Worm (Caenorhabditis elegans): ENCODE results near the gene grl-6.

grl-6 gene

DNA sequence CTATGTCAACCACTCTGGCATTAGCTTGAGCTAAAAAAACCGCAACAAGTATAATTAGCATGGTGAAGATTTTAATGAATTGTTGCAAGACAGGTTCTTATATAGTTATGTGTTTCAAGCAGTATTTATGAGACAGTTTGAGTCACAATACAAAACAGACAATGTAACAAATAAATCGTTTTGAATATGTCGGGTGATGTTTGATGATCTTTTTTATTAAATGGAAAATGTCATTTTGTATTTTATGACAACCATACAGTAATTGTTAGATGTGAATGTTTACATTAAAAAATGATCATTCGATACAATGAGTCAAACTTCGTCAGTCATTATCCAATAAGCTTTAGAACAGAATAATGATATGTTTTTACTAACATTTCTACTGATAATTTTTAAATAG, 7.4 kb downstream of the grl-6 start, which contains the start of gene K10C2.7:
Gene K10C2.7 (minus strand): TSS at position 101 of the 400 bp plus-strand sequence.
- TF ChIP-seq tab-1 (GFP tag; IDR thresholded peaks at IDR 0.05) (no peak), med-1 (GFP tag; optimal IDR thresholded peaks at IDR 0.05; ENCODE audit: insufficient read depth) (no peak), ztf-29 (GFP tag; IDR thresholded peaks at IDR 0.05) (no peak), T22C8.4 (GFP tag; IDR thresholded peaks at IDR 0.05) (no peak), ref-1 (GFP tag; conservative IDR thresholded peaks at IDR 0.05) (no peak), flt-1 (GFP tag; IDR thresholded peaks at IDR 0.05) (no peak), cog-1 (tag; optimal IDR thresholded peaks at IDR 0.05) (no peak), klf-2 (GFP tag; conservative IDR thresholded peaks at IDR 0.05) (no peak), ztf-23 (GFP tag; IDR thresholded peaks at IDR 0.05) (no peak)

DNA sequence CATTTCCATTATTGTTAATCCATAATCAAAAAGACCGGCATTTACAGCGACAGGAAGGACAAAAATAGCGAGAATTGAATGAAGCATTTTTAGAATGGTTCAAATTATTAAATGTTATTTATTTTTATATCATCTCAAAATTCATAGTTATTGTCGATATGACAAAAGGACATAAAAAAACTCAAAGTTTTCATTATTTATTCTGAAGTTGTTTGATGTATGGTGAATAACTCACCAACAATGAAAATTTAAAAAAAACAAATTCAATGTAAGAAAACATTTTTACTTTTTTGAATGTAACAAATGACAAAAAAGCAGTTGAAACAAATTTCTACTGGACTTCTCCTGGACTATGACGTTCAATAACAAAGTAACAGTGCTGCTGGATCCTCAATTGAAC, 10.3 kb downstream of the grl-6 start, which contains the start of gene K10C2.14:
Gene K10C2.14 (minus strand): TSS at position 101 of the 400 bp plus-strand sequence.
- TF ChIP-seq ref-1 (GFP tag; conservative IDR thresholded peaks at IDR 0.05): no peak
- TF ChIP-seq cog-1 (tag; optimal IDR thresholded peaks at IDR 0.05): no peak
- TF ChIP-seq med-1 (GFP tag; optimal IDR thresholded peaks at IDR 0.05; ENCODE audit: insufficient read depth): no peak
- TF ChIP-seq flt-1 (GFP tag; IDR thresholded peaks at IDR 0.05): no peak
- TF ChIP-seq ztf-29 (GFP tag; IDR thresholded peaks at IDR 0.05): no peak
- TF ChIP-seq ztf-23 (GFP tag; IDR thresholded peaks at IDR 0.05): no peak
- no peak for TF ChIP-seq tab-1 (GFP tag; IDR thresholded peaks at IDR 0.05)
- TF ChIP-seq klf-2 (GFP tag; conservative IDR thresholded peaks at IDR 0.05): no peak
- no peak for TF ChIP-seq T22C8.4 (GFP tag; IDR thresholded peaks at IDR 0.05)

DNA sequence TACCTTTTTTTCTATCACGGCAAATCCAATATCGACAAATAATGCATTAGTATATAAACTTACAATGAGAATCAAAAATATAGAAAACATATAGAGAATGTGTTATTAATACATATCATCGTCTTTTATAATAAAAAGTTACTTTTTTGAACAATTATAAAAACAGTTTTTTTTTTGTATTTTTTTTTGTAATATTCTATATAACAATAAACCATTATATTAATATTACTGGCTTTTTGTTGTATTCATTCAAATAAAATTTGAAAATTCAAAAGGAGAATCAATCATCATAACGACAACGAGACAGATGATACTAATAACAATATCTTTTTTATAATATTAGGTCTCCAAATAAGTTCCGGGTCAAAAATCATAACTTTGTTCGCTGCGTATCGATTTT, 13.2 kb downstream of the grl-6 start, which contains the start of gene K10C2.8:
Gene K10C2.8 (minus strand): TSS at position 101 of the 400 bp plus-strand sequence.
- TF ChIP-seq flt-1 (GFP tag; IDR thresholded peaks at IDR 0.05) (no peak), ref-1 (GFP tag; conservative IDR thresholded peaks at IDR 0.05) (no peak), T22C8.4 (GFP tag; IDR thresholded peaks at IDR 0.05) (no peak), ztf-29 (GFP tag; IDR thresholded peaks at IDR 0.05) (no peak), tab-1 (GFP tag; IDR thresholded peaks at IDR 0.05) (no peak), med-1 (GFP tag; optimal IDR thresholded peaks at IDR 0.05; ENCODE audit: insufficient read depth) (no peak), ztf-23 (GFP tag; IDR thresholded peaks at IDR 0.05) (no peak), klf-2 (GFP tag; conservative IDR thresholded peaks at IDR 0.05) (no peak), cog-1 (tag; optimal IDR thresholded peaks at IDR 0.05) (no peak)

DNA sequence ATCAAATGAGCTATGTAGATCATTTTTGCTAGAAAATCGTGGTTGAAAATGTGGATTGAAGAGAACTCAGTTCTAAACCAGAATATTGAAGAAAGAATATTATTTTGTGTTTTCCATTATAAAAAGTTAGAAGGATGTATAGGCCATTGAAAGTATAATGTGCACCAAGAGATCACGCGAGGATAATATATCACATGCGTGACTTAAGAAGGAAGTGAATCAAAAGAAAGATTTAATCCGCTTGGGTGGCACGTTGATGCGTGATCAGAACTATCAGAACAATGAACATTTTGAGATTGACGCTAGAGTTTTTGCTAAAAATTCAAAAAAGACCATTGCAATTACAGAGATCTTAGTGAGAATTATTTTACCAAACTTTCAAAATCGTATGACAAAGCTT, 14.9 kb downstream of the grl-6 start:
- TF ChIP-seq ref-1 (GFP tag; conservative IDR thresholded peaks at IDR 0.05): no peak
- TF ChIP-seq ztf-23 (GFP tag; IDR thresholded peaks at IDR 0.05): no peak
- TF ChIP-seq cog-1 (tag; optimal IDR thresholded peaks at IDR 0.05): no peak
- TF ChIP-seq flt-1 (GFP tag; IDR thresholded peaks at IDR 0.05): no peak

DNA sequence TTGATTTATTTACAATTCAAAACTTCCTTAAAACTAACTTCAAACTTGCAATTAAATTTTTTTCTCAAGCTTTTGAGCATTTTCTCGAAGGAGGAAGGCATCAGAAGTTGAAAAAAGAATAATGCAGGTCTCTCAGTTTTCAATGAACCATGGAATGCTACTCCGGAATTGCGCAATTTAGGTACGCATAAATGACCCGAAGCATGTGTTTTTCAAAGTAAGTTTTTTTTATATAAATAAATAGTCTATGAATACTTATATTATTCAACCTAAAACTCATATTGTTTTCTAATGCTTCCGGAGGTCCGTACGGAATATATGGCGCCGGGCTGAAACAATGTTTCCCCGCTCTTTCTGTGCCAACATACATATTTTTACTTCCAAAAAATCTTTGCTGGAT, 17.1 kb downstream of the grl-6 start, which contains the start of gene K10C2.2:
Gene K10C2.2 (minus strand): TSS at position 101 of the 400 bp plus-strand sequence.
- TF ChIP-seq ztf-29 (GFP tag; IDR thresholded peaks at IDR 0.05) (no peak), flt-1 (GFP tag; IDR thresholded peaks at IDR 0.05) (no peak), klf-2 (GFP tag; conservative IDR thresholded peaks at IDR 0.05) (no peak), med-1 (GFP tag; optimal IDR thresholded peaks at IDR 0.05; ENCODE audit: insufficient read depth) (no peak), tab-1 (GFP tag; IDR thresholded peaks at IDR 0.05) (no peak), ref-1 (GFP tag; conservative IDR thresholded peaks at IDR 0.05) (no peak), cog-1 (tag; optimal IDR thresholded peaks at IDR 0.05) (no peak), ztf-23 (GFP tag; IDR thresholded peaks at IDR 0.05) (no peak), T22C8.4 (GFP tag; IDR thresholded peaks at IDR 0.05) (no peak)

DNA sequence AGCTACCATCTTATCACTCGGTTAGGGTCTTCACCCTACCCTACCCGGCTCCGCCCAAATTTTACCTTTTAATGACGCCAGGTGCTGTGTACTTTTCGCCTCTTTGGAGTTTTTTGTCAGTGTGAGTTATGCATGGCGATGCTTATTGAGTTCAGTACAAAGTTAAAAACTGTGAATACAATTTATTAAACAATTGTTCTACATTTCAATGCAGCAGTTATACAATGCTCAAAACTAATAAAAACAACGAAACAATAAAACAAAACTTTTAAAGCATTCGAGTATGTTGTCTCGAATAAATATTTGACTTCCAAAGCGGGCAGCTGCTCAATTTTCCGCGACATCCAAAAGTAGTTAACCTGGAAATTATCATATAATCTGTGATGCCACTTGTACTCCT, 20.2 kb downstream of the grl-6 start, which contains the start of gene ctsa-2:
Gene ctsa-2 (minus strand): TSS at position 101 of the 400 bp plus-strand sequence.
- TF ChIP-seq ref-1 (GFP tag; conservative IDR thresholded peaks at IDR 0.05) (no peak), ztf-29 (GFP tag; IDR thresholded peaks at IDR 0.05) (no peak), cog-1 (tag; optimal IDR thresholded peaks at IDR 0.05) (no peak), ztf-23 (GFP tag; IDR thresholded peaks at IDR 0.05) (no peak), flt-1 (GFP tag; IDR thresholded peaks at IDR 0.05) (no peak), med-1 (GFP tag; optimal IDR thresholded peaks at IDR 0.05; ENCODE audit: insufficient read depth) (no peak), tab-1 (GFP tag; IDR thresholded peaks at IDR 0.05) (no peak), klf-2 (GFP tag; conservative IDR thresholded peaks at IDR 0.05) (no peak), T22C8.4 (GFP tag; IDR thresholded peaks at IDR 0.05) (no peak)

DNA sequence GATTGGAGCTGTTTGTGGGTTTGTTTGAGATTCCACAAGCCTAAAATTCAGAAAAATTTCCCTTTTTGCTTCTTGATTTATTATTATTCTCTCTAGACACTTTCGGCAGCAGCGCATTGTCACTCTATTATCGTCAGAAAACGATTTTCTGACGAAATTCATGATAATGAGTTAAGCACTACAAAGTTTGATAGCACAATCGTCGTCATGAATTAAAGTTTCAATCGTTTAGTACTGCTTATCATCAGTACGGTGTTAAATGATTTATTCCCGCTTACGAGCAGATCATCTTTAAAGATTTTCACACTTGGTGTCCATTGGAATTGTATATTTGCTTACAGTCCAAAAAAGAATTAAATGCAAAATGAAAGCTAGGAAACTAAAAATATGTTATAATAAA, 21.2 kb downstream of the grl-6 start:
- TF ChIP-seq tab-1 (GFP tag; IDR thresholded peaks at IDR 0.05) (no peak), flt-1 (GFP tag; IDR thresholded peaks at IDR 0.05) (no peak), ztf-29 (GFP tag; IDR thresholded peaks at IDR 0.05) (no peak), klf-2 (GFP tag; conservative IDR thresholded peaks at IDR 0.05) (no peak), cog-1 (tag; optimal IDR thresholded peaks at IDR 0.05) (no peak), med-1 (GFP tag; optimal IDR thresholded peaks at IDR 0.05; ENCODE audit: insufficient read depth) (no peak), ref-1 (GFP tag; conservative IDR thresholded peaks at IDR 0.05) (no peak), ztf-23 (GFP tag; IDR thresholded peaks at IDR 0.05) (no peak), T22C8.4 (GFP tag; IDR thresholded peaks at IDR 0.05) (no peak)

DNA sequence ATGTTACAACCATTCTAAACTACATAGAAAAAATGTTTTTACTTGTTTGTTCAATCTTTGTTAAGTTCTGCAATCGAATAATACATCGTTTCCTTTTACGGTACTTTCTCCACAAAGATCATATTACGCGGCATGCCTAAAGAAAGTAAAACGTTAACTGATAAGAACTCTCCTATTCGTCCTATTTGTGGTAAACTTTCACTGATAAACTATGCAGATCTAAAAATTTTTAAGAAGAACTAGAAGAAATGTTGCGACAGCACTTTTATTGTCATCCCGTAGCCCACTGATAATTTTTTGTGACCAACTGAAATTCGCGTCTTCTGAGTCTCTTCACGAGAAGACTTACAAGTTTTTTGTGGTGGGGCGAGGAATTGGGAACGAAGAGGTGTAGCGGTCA, 23.6 kb downstream of the grl-6 start:
- TF ChIP-seq T22C8.4 (GFP tag; IDR thresholded peaks at IDR 0.05) (no peak), klf-2 (GFP tag; conservative IDR thresholded peaks at IDR 0.05) (no peak), med-1 (GFP tag; optimal IDR thresholded peaks at IDR 0.05; ENCODE audit: insufficient read depth) (no peak)

DNA sequence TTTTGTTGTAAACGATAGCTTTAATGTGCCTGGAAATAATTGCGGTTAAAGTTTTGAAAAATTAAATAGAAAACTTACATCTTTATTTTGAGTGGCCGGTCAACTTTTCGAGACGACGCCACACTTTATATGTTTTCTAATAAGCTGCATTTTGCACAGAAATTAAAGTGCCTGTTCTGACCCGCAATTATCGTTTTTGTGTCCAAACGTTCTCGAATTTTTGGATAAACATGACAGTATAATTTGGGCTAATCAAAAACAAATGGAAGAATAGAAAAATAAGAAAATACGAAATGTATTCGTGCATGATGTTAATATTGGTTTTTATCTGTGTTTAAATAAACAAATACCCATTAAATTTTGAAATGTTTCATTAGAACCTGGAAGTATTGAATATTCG, 30.1 kb downstream of the grl-6 start, which contains the start of gene K10C2.12:
Gene K10C2.12 (minus strand): TSS at position 101 of the 400 bp plus-strand sequence.
- no peak for TF ChIP-seq ref-1 (GFP tag; conservative IDR thresholded peaks at IDR 0.05)
- no peak for TF ChIP-seq med-1 (GFP tag; optimal IDR thresholded peaks at IDR 0.05; ENCODE audit: insufficient read depth)
- no peak for TF ChIP-seq cog-1 (tag; optimal IDR thresholded peaks at IDR 0.05)
- no peak for TF ChIP-seq ztf-23 (GFP tag; IDR thresholded peaks at IDR 0.05)
- no peak for TF ChIP-seq ztf-29 (GFP tag; IDR thresholded peaks at IDR 0.05)
- TF ChIP-seq flt-1 (GFP tag; IDR thresholded peaks at IDR 0.05): no peak
- TF ChIP-seq tab-1 (GFP tag; IDR thresholded peaks at IDR 0.05): no peak

DNA sequence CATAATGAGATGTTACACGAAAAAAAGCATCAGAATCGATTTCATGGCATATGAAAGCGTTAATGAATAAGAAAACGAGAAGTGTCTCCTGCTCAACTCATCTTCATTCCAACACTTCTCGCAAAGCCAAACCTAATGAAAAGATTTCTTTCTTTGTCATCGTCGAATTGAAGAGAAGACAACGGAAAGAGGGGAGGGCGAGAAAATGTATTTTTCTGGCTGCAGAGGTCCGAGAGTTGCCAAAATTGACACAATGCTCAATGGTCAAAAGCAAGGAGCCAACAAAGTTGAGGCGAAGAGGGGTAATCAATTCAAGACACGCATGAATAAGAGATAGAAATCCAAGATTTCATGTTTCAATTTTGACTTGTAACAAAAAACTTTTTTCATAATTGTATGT, 31.6 kb downstream of the grl-6 start:
- no peak for TF ChIP-seq cog-1 (tag; optimal IDR thresholded peaks at IDR 0.05)
- no peak for TF ChIP-seq tab-1 (GFP tag; IDR thresholded peaks at IDR 0.05)
- TF ChIP-seq flt-1 (GFP tag; IDR thresholded peaks at IDR 0.05): no peak
- TF ChIP-seq med-1 (GFP tag; optimal IDR thresholded peaks at IDR 0.05; ENCODE audit: insufficient read depth): no peak
- TF ChIP-seq ztf-23 (GFP tag; IDR thresholded peaks at IDR 0.05): no peak
- no peak for TF ChIP-seq ref-1 (GFP tag; conservative IDR thresholded peaks at IDR 0.05)
- no peak for TF ChIP-seq T22C8.4 (GFP tag; IDR thresholded peaks at IDR 0.05)
- TF ChIP-seq klf-2 (GFP tag; conservative IDR thresholded peaks at IDR 0.05): no peak
- no peak for TF ChIP-seq ztf-29 (GFP tag; IDR thresholded peaks at IDR 0.05)

Data from whole organism, midembryonic.